Worm (Caenorhabditis elegans) whole organism, L3 larva: Measurements from ENCODE around the gene del-6.

ENCODE experiments used
- aly-2 ChIP-seq: fragments of 150-350 bp; optimal IDR thresholded peaks from 2 replicates; lab custom pipeline; 2014; ENCODE audit warnings: missing biosample characterization, missing genetic modification characterization
- ama-1 ChIP-seq: fragments of 150-350 bp; optimal IDR thresholded peaks from 2 replicates; lab custom pipeline; 2018
- ceh-16 ChIP-seq: sonication (generic microtip); optimal IDR thresholded peaks from 2 replicates; lab custom pipeline; 2017; ENCODE audit warnings: missing biosample characterization, missing genetic modification characterization
- ceh-28 ChIP-seq: fragments of 150-350 bp; optimal IDR thresholded peaks from 2 replicates; lab custom pipeline; 2014; ENCODE audit warnings: missing biosample characterization, missing genetic modification reagents, missing genetic modification characterization
- ceh-9 ChIP-seq: sonication (generic microtip); optimal IDR thresholded peaks from 2 replicates; lab custom pipeline; 2018; ENCODE audit warnings: missing biosample characterization, missing genetic modification characterization
- daf-12 ChIP-seq: fragments of 150-350 bp; optimal IDR thresholded peaks from 2 replicates; lab custom pipeline; 2014; ENCODE audit warnings: missing biosample characterization, missing genetic modification reagents, missing genetic modification characterization
- egl-5 ChIP-seq: fragments of 150-350 bp; optimal IDR thresholded peaks from 2 replicates; lab custom pipeline; 2017; ENCODE audit warnings: missing biosample characterization, missing genetic modification reagents, missing genetic modification characterization, inconsistent platforms
- elt-1 ChIP-seq: fragments of 150-350 bp; optimal IDR thresholded peaks from 2 replicates; lab custom pipeline; 2014; ENCODE audit warnings: missing biosample characterization, missing genetic modification characterization
- elt-2 ChIP-seq: sonication (generic microtip); optimal IDR thresholded peaks from 2 replicates; lab custom pipeline; 2016; ENCODE audit warnings: missing genetic modification reagents, mild to moderate bottlenecking, missing genetic modification characterization, missing compliant biosample characterization
- elt-3 ChIP-seq, 3 experiments: fragments of 150-350 bp in 1 of 3; sonication (generic microtip) in 2 of 3; optimal IDR thresholded peaks; 2 replicates in 2 of 3; 4 replicates in 1 of 3; lab custom pipeline; 2014 to 2017; ENCODE audit warnings: missing biosample characterization in 3 of 3, missing genetic modification characterization in 3 of 3
- eor-1 ChIP-seq, 2 experiments: fragments of 150-350 bp; optimal IDR thresholded peaks; 2 replicates each; lab custom pipeline; 2014 to 2018; ENCODE audit warnings: missing biosample characterization in 2 of 2, missing genetic modification characterization in 2 of 2
- fkh-10 ChIP-seq: sonication (generic microtip); optimal IDR thresholded peaks from 2 replicates; lab custom pipeline; 2017; ENCODE audit warnings: missing biosample characterization, missing genetic modification reagents, missing genetic modification characterization
- fkh-2 ChIP-seq: fragments of 150-350 bp; optimal IDR thresholded peaks from 2 replicates; lab custom pipeline; 2014; ENCODE audit warnings: missing biosample characterization, missing genetic modification reagents, missing genetic modification characterization
- fos-1 ChIP-seq: fragments of 150-350 bp; optimal IDR thresholded peaks from 2 replicates; lab custom pipeline; 2014; ENCODE audit warnings: missing biosample characterization, missing genetic modification characterization
- hmg-11 ChIP-seq: sonication (generic microtip); optimal IDR thresholded peaks from 2 replicates; lab custom pipeline; 2016; ENCODE audit warnings: missing genetic modification characterization, missing compliant biosample characterization
- lin-39 ChIP-seq: fragments of 150-350 bp; optimal IDR thresholded peaks from 2 replicates; lab custom pipeline; 2018; ENCODE audit warnings: missing biosample characterization, missing genetic modification reagents, missing genetic modification characterization
- lsy-12 ChIP-seq: sonication (generic microtip); optimal IDR thresholded peaks from 2 replicates; lab custom pipeline; 2016; ENCODE audit warnings: mild to moderate bottlenecking, missing genetic modification characterization, missing compliant biosample characterization
- mdl-1 ChIP-seq: fragments of 150-350 bp; optimal IDR thresholded peaks from 2 replicates; lab custom pipeline; 2014; ENCODE audit warnings: missing biosample characterization, missing genetic modification characterization
- mml-1 ChIP-seq: fragments of 150-350 bp; sonication (generic microtip); optimal IDR thresholded peaks from 3 replicates; lab custom pipeline; 2014; ENCODE audit warnings: missing biosample characterization, missing genetic modification characterization
- nfya-1 ChIP-seq: sonication (generic microtip); optimal IDR thresholded peaks from 2 replicates; lab custom pipeline; 2017; ENCODE audit warnings: missing genetic modification characterization, mild to moderate bottlenecking, missing compliant biosample characterization, antibody characterized with exemption, moderate library complexity; ENCODE audit not compliant: insufficient read depth
- nhr-11 ChIP-seq: fragments of 150-350 bp; optimal IDR thresholded peaks from 2 replicates; lab custom pipeline; 2014; ENCODE audit warnings: missing biosample characterization, missing genetic modification characterization
- nhr-12 ChIP-seq: fragments of 150-350 bp; optimal IDR thresholded peaks from 2 replicates; lab custom pipeline; 2014; ENCODE audit warnings: missing biosample characterization, missing genetic modification characterization
- nhr-23 ChIP-seq: fragments of 150-350 bp; optimal IDR thresholded peaks from 2 replicates; lab custom pipeline; 2014; ENCODE audit warnings: missing biosample characterization, missing genetic modification reagents, missing genetic modification characterization
- nhr-237 ChIP-seq: fragments of 150-350 bp; optimal IDR thresholded peaks from 2 replicates; lab custom pipeline; 2014; ENCODE audit warnings: missing biosample characterization, missing genetic modification characterization
- nhr-25 ChIP-seq: sonication (generic microtip); optimal IDR thresholded peaks from 2 replicates; lab custom pipeline; 2017; ENCODE audit warnings: missing biosample characterization, missing genetic modification characterization
- nhr-43 ChIP-seq: sonication (generic microtip); optimal IDR thresholded peaks from 2 replicates; lab custom pipeline; 2016; ENCODE audit warnings: mild to moderate bottlenecking, missing genetic modification characterization, missing compliant biosample characterization; ENCODE audit not compliant: poor library complexity, severe bottlenecking
- nhr-67 ChIP-seq: fragments of 150-350 bp; optimal IDR thresholded peaks from 2 replicates; lab custom pipeline; 2014; ENCODE audit warnings: missing biosample characterization, missing genetic modification characterization
- nhr-76 ChIP-seq: fragments of 150-350 bp; sonication (generic microtip); optimal IDR thresholded peaks from 5 replicates; lab custom pipeline; 2014; ENCODE audit warnings: missing biosample characterization, missing genetic modification characterization
- nhr-77 ChIP-seq: fragments of 150-350 bp; optimal IDR thresholded peaks from 2 replicates; lab custom pipeline; 2014; ENCODE audit warnings: missing biosample characterization, missing genetic modification characterization
- pha-4 ChIP-seq: fragments of 150-350 bp; optimal IDR thresholded peaks from 2 replicates; lab custom pipeline; 2014; ENCODE audit warnings: missing biosample characterization, missing genetic modification reagents, missing genetic modification characterization
- pqm-1 ChIP-seq: fragments of 150-350 bp; optimal IDR thresholded peaks from 2 replicates; lab custom pipeline; 2017; ENCODE audit warnings: missing biosample characterization, missing genetic modification characterization, inconsistent platforms
- sea-2 ChIP-seq: fragments of 150-350 bp; sonication (generic microtip); optimal IDR thresholded peaks from 4 replicates; lab custom pipeline; 2014; ENCODE audit warnings: missing biosample characterization, missing genetic modification reagents, missing genetic modification characterization
- skn-1 ChIP-seq: fragments of 150-350 bp; optimal IDR thresholded peaks from 2 replicates; lab custom pipeline; 2014; ENCODE audit warnings: missing biosample characterization, missing genetic modification characterization
- snpc-4 ChIP-seq: fragments of 150-350 bp; optimal IDR thresholded peaks from 2 replicates; lab custom pipeline; 2014; ENCODE audit warnings: missing biosample characterization, missing genetic modification characterization
- tbx-2 ChIP-seq: sonication (generic microtip); optimal IDR thresholded peaks from 2 replicates; lab custom pipeline; 2016; ENCODE audit warnings: mild to moderate bottlenecking, missing genetic modification characterization, missing compliant biosample characterization
- unc-39 ChIP-seq: sonication (generic microtip); optimal IDR thresholded peaks from 4 replicates; lab custom pipeline; 2017; ENCODE audit warnings: missing biosample characterization, missing genetic modification characterization
- zag-1 ChIP-seq: fragments of 150-350 bp; optimal IDR thresholded peaks from 2 replicates; lab custom pipeline; 2014; ENCODE audit warnings: missing biosample characterization, missing genetic modification characterization
- ztf-11 ChIP-seq: fragments of 150-350 bp; optimal IDR thresholded peaks from 2 replicates; lab custom pipeline; 2014; ENCODE audit warnings: missing biosample characterization, missing genetic modification characterization
- ztf-4 ChIP-seq: fragments of 150-350 bp; optimal IDR thresholded peaks from 2 replicates; lab custom pipeline; 2014; ENCODE audit warnings: missing biosample characterization, missing genetic modification characterization

Gene del-6

DNA sequence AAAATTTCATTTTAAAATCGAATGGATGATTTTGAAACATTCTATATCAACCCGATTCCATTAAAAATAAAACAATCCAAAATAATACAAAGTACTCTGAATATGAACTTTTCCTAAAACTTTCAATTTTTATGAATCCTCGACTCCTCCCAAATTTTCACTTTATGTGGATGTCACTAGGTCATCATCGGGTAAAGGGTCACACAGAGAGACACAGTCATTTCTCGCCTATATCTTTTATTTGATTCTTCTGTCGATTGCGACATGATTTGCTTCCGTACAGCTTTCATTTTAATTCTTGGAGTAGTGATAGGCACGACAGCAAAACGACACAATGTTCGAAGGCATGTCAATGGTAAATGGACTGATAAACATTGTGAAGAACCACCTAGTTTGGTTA, 44.2 kb upstream of the del-6 start, which contains the start of gene F25D1.3:
TSS of gene F25D1.3 (plus strand) at position 225 of the 400 bp plus-strand sequence.
- TF ChIP-seq nhr-23 (tag; lab: Kevin White, UChicago), result peak; percentile 15
- no peak for TF ChIP-seq fos-1 (tag; lab: Kevin White, UChicago)
- TF ChIP-seq, all 47 proteins: peak for 1

DNA sequence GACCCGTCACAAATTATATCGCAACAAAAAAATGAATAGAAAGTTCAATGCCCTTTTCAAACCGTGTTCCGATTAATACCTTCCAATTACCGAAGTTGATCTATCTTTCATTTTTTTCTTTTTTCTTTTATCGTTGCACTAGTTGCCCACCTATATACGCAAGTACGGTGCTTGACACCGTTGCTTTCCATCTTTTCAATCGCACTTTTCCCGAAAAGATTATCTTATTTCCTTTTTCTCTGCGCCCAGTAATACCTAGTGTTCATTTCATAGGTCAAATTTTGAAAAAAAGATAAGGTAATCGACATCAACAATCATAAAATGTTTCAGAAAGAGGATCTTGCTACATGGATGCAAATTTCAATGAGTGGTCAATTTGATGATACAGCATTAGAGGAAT, 43.1 kb upstream of the del-6 start:
- TF ChIP-seq elt-1, result peak; percentile 2
- no peak for TF ChIP-seq elt-3 (tag; optimal IDR thresholded peaks at IDR 0.05; lab: Kevin White, UChicago)
- TF ChIP-seq nhr-23 (tag; lab: Kevin White, UChicago), result peak; percentile 76

DNA sequence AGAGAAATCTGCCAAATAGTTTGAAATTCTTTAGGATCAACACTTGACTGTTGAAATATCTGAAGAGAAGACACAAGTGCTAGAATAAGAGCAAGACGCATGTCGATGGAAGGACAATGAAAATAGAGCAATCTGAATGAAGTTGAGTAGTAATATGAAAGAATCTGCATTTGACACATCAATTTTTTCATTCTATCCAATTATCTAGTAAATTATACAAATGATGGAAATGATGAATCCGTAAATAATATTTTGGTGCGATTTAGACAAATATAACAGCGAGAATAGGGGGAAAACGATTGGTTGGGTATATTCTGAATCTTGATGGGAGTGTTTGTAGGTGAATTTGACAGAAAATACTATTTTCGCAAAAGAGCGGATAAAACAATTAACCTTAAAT, 40.0 kb upstream of the del-6 start, which contains the start of gene txt-10:
TSS of gene txt-10 (minus strand) at position 101 of the 400 bp plus-strand sequence.
- no peak for TF ChIP-seq nhr-237 (tag; lab: Kevin White, UChicago)
- no peak for TF ChIP-seq ceh-28
- no peak for TF ChIP-seq nhr-25 (tag; lab: Kevin White, UChicago)
- no peak for TF ChIP-seq elt-3 (tag; optimal IDR thresholded peaks at IDR 0.05; lab: Kevin White, UChicago)
- no peak for TF ChIP-seq nhr-67 (tag; lab: Kevin White, UChicago)
- TF ChIP-seq ztf-11 (tag; lab: Kevin White, UChicago), result no peak
- no peak for TF ChIP-seq nhr-11 (tag; lab: Kevin White, UChicago)
- TF ChIP-seq snpc-4 (tag; lab: Kevin White, UChicago), result no peak
- no peak for TF ChIP-seq nfya-1 (tag; lab: Kevin White, UChicago)
- no peak for TF ChIP-seq ceh-16
- TF ChIP-seq nhr-77 (tag; lab: Kevin White, UChicago), result no peak
- TF ChIP-seq fos-1 (tag; lab: Kevin White, UChicago), result no peak

DNA sequence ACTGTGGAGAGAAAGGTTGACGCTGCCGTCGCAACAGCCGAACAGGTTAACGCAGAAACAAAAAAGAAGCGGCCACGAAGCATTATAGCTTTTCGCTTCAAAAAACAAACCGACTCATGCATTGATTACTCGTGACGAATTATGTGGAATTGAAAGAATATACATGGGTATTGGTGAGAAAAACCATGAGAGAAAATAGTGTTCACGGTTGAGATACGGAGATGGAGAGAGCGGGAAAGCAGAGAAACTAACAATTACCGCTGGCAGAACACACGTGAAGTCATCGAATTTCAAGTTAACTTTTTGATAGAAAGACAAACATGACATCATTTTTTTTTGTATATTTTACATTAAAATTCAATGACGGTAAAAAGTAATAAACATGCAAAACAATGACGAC, 37.4 kb upstream of the del-6 start:
- TF ChIP-seq nhr-12 (tag; lab: Kevin White, UChicago) (no peak), nfya-1 (tag; lab: Kevin White, UChicago) (peak; percentile 9), nhr-67 (tag; lab: Kevin White, UChicago) (no peak), elt-2 (peak; percentile 35), pqm-1 (tag; lab: Kevin White, UChicago) (peak; percentile 66), zag-1 (tag; lab: Kevin White, UChicago) (no peak), fos-1 (tag; lab: Kevin White, UChicago) (no peak), nhr-11 (tag; lab: Kevin White, UChicago) (no peak), ama-1 (peak; percentile 3), pha-4 (peak; percentile 49), daf-12 (tag; lab: Kevin White, UChicago) (no peak), snpc-4 (tag; lab: Kevin White, UChicago) (no peak)

DNA sequence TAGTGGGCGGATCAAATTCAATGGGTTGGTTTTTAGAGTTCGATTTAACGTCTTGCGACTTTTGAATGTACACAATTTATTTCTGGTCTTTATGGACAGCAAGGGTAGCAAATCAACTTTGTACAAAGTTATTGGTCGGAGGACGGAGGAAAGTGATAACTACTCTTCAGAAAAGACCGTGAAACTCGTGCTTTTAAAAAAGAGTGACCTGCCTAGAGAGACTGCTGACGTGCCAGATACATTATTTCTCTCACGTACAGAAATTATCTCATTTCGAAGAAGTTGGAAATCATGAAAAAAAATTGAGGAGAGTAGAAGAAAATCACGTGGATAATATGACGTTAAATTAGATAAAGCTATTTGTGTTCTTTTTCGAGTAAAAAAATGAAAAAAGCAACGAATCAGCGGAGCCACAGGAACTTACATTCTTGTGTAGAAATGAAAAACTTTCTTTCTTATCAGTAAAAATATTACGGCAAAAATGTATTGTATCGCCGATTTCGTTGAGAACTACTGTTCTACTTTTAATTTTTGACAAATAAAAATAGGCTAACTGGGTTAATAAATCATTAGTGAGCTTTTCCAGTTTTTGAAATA, 36.5 kb upstream of the del-6 start, which contains the start of gene ppm-1.A:
TSS of gene ppm-1.A (minus strand) at position 294 of the 597 bp plus-strand sequence.
- TF ChIP-seq pqm-1 (tag; lab: Kevin White, UChicago) (peak; percentile 35), nhr-12 (tag; lab: Kevin White, UChicago) (no peak), nhr-23 (tag; lab: Kevin White, UChicago) (peak; percentile 20), mml-1 (tag; lab: Kevin White, UChicago) (peak; percentile 46), elt-2 (peak; percentile 37), mdl-1 (no peak), pha-4 (peak; percentile 23), nhr-25 (tag; lab: Kevin White, UChicago) (no peak)

DNA sequence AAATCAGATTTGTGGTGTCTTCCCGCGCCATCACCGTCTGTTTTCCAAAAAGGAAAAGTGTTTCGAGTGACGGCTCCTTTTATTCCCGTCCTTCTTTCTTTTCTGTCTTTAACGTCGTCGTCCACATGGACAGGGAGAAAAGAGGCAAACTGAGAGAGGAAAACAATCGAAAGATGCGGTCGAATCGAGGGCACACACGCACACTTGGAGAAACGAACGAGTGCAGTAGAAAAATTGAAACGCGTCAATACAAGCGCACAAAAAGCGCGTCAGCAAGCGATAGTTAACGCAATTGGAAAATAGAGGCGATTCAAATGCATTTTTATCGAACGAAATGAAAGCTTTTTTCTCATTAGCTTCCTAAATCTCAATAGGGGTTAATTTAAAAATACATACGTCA, 35.9 kb upstream of the del-6 start:
- peak; percentile 67 for TF ChIP-seq ama-1
- TF ChIP-seq zag-1 (tag; lab: Kevin White, UChicago), result peak; percentile 32
- TF ChIP-seq tbx-2 (tag; lab: Kevin White, UChicago), result peak; percentile 86
- TF ChIP-seq fos-1 (tag; lab: Kevin White, UChicago), result no peak
- peak; percentile 71 for TF ChIP-seq lsy-12
- TF ChIP-seq mdl-1, result peak; percentile 65
- no peak for TF ChIP-seq mml-1 (tag; lab: Kevin White, UChicago)
- no peak for TF ChIP-seq fkh-2 (tag; lab: Kevin White, UChicago)
- peak; percentile 86 for TF ChIP-seq lin-39 (tag; lab: Kevin White, UChicago)
- peak; percentile 62 for TF ChIP-seq skn-1
- TF ChIP-seq elt-2, result peak; percentile 58
- TF ChIP-seq unc-39 (tag; lab: Kevin White, UChicago), result no peak
- no peak for TF ChIP-seq ceh-9 (tag; lab: Kevin White, UChicago)
- peak; percentile 91 for TF ChIP-seq hmg-11 (tag; lab: Kevin White, UChicago)
- TF ChIP-seq eor-1 (tag; optimal IDR thresholded peaks at IDR 0.05; lab: Kevin White, UChicago), result no peak
- peak; percentile 56 for TF ChIP-seq pqm-1 (tag; lab: Kevin White, UChicago)
- TF ChIP-seq nhr-43, result peak; percentile 89
- peak; percentile 37 for TF ChIP-seq fkh-10 (GFP tag; lab: Kevin White, UChicago)
- TF ChIP-seq nhr-76, result no peak
- peak; percentile 78 for TF ChIP-seq egl-5 (tag; lab: Kevin White, UChicago)
- peak; percentile 85 for TF ChIP-seq ceh-28
- TF ChIP-seq aly-2 (tag; lab: Kevin White, UChicago), result no peak
- no peak for TF ChIP-seq sea-2 (GFP tag; lab: Kevin White, UChicago)
- peak; percentile 53 for TF ChIP-seq ztf-4 (tag; lab: Kevin White, UChicago)
- no peak for TF ChIP-seq ztf-11 (tag; lab: Kevin White, UChicago)
- TF ChIP-seq daf-12 (tag; lab: Kevin White, UChicago), result no peak
